Fruit fly (Drosophila melanogaster) whole organism, wandering third instar larva: Measurements from ENCODE around the gene CG15715.

Experiments used
- Abd-B ChIP-seq: fragments of >200 bp; optimal IDR thresholded peaks from 2 replicates; lab custom pipeline; 2017; ENCODE audit warnings: missing biosample characterization, missing genetic modification characterization
- CG32264 ChIP-seq: fragments of 200-800 bp; sonication (Bioruptor generic); optimal IDR thresholded peaks from 2 replicates; lab custom pipeline; 2016; ENCODE audit warnings: missing biosample characterization, missing genetic modification characterization
- CG9705 ChIP-seq: fragments of 200-800 bp; sonication (Bioruptor generic); optimal IDR thresholded peaks from 2 replicates; lab custom pipeline; 2018; ENCODE audit warnings: missing biosample characterization, mild to moderate bottlenecking, missing genetic modification characterization
- CrebA ChIP-seq: fragments of 200-800 bp; sonication (Bioruptor generic); optimal IDR thresholded peaks from 2 replicates; lab custom pipeline; 2016; ENCODE audit warnings: missing biosample characterization, mild to moderate bottlenecking, missing genetic modification characterization, borderline replicate concordance
- Dfd ChIP-seq: fragments of >200 bp; optimal IDR thresholded peaks from 2 replicates; lab custom pipeline; 2017; ENCODE audit warnings: missing biosample characterization, missing genetic modification characterization
- Dif ChIP-seq: fragments of 200-275, 200-300 bp; sonication (Bioruptor generic); optimal IDR thresholded peaks from 2 replicates; lab custom pipeline; 2018; ENCODE audit warnings: missing biosample characterization, missing genetic modification characterization; ENCODE audit not compliant: partially characterized antibody
- GATAd ChIP-seq: sonication (Bioruptor generic); optimal IDR thresholded peaks from 2 replicates; lab custom pipeline; 2016; ENCODE audit warnings: missing biosample characterization, missing genetic modification characterization
- HLH106 ChIP-seq: fragments of 200-800 bp; optimal IDR thresholded peaks from 3 replicates; lab custom pipeline; 2019; ENCODE audit warnings: missing biosample characterization, mild to moderate bottlenecking, missing genetic modification characterization, moderate library complexity
- Hnf4 ChIP-seq: fragments of 200-800 bp; sonication (Bioruptor generic); optimal IDR thresholded peaks from 2 replicates; lab custom pipeline; 2016; ENCODE audit warnings: missing biosample characterization, mild to moderate bottlenecking, missing genetic modification characterization
- Hr83 ChIP-seq: fragments of 200-300 bp; sonication (Bioruptor generic); optimal IDR thresholded peaks from 2 replicates; lab custom pipeline; 2016; ENCODE audit warnings: missing biosample characterization, mild to moderate bottlenecking, missing genetic modification characterization, moderate library complexity; ENCODE audit not compliant: poor library complexity, severe bottlenecking
- Jra ChIP-seq: sonication (Bioruptor generic); optimal IDR thresholded peaks from 2 replicates; lab custom pipeline; 2016; ENCODE audit warnings: missing biosample characterization, missing genetic modification characterization
- Mio ChIP-seq: sonication (Bioruptor generic); optimal IDR thresholded peaks from 2 replicates; lab custom pipeline; 2016; ENCODE audit warnings: missing biosample characterization, missing genetic modification characterization
- Myc ChIP-seq: fragments of >200 bp; optimal IDR thresholded peaks from 2 replicates; lab custom pipeline; 2017
- N ChIP-seq: fragments of >200 bp; optimal IDR thresholded peaks from 2 replicates; lab custom pipeline; 2018; ENCODE audit warnings: missing biosample characterization, missing external identifiers, missing genetic modification characterization
- Rel ChIP-seq, 2 experiments: fragments of 200-800 bp; sonication (Bioruptor generic) in 1 of 2; optimal IDR thresholded peaks; 2 replicates in 1 of 2; 3 replicates in 1 of 2; lab custom pipeline; 2016 to 2019; ENCODE audit warnings: mild to moderate bottlenecking in 2 of 2, missing biosample characterization in 2 of 2, missing genetic modification characterization in 2 of 2, moderate library complexity in 1 of 2
- Sp1 ChIP-seq: fragments of 200-800 bp; sonication (Bioruptor generic); optimal IDR thresholded peaks from 3 replicates; lab custom pipeline; 2019; ENCODE audit warnings: missing biosample characterization, mild to moderate bottlenecking, missing genetic modification characterization, moderate library complexity
- Vsx2 ChIP-seq: fragments of 200-300, 225-300 bp; sonication (Bioruptor generic); optimal IDR thresholded peaks from 2 replicates; lab custom pipeline; 2018; ENCODE audit warnings: missing biosample characterization, missing genetic modification characterization; ENCODE audit not compliant: partially characterized antibody
- brk ChIP-seq: fragments of 200-800 bp; sonication (Bioruptor generic); optimal IDR thresholded peaks from 2 replicates; lab custom pipeline; 2016; ENCODE audit warnings: missing biosample characterization, mild to moderate bottlenecking, missing genetic modification characterization
- dl ChIP-seq, 2 experiments: fragments of 175-275, 200-275 bp in 1 of 2; fragments of 200-275 bp in 1 of 2; sonication (Bioruptor generic); optimal IDR thresholded peaks; lab custom pipeline; 2018; ENCODE audit warnings: mild to moderate bottlenecking in 2 of 2, missing biosample characterization in 2 of 2, missing genetic modification characterization in 2 of 2, moderate library complexity in 2 of 2; ENCODE audit not compliant: partially characterized antibody in 2 of 2, insufficient read depth in 1 of 2
- dmrt93B ChIP-seq: fragments of 200-800 bp; sonication (Bioruptor generic); optimal IDR thresholded peaks from 2 replicates; lab custom pipeline; 2018; ENCODE audit warnings: missing biosample characterization, mild to moderate bottlenecking, missing genetic modification characterization
- dsf ChIP-seq: sonication (Bioruptor generic); optimal IDR thresholded peaks from 2 replicates; lab custom pipeline; 2016; ENCODE audit warnings: missing biosample characterization, missing genetic modification characterization, borderline replicate concordance
- ey ChIP-seq: fragments of 200-800 bp; sonication (Bioruptor generic); optimal IDR thresholded peaks from 2 replicates; lab custom pipeline; 2016; ENCODE audit warnings: missing biosample characterization, missing genetic modification characterization
- foxo ChIP-seq, 2 experiments: fragments of 200-800 bp; sonication (Bioruptor generic); optimal IDR thresholded peaks; 2 replicates in 1 of 2; 3 replicates in 1 of 2; lab custom pipeline; 2016 to 2017; ENCODE audit warnings: missing biosample characterization in 2 of 2, missing genetic modification characterization in 2 of 2
- fru ChIP-seq: fragments of 200-800 bp; sonication (Bioruptor generic); optimal IDR thresholded peaks from 3 replicates; lab custom pipeline; 2016; ENCODE audit warnings: missing biosample characterization, mild to moderate bottlenecking, missing genetic modification characterization
- h ChIP-seq: fragments of 200-800 bp; sonication (Bioruptor generic); optimal IDR thresholded peaks from 3 replicates; lab custom pipeline; 2016; ENCODE audit warnings: missing biosample characterization, mild to moderate bottlenecking, missing genetic modification characterization
- pan ChIP-seq: fragments of >200 bp; optimal IDR thresholded peaks from 2 replicates; lab custom pipeline; 2017
- psq ChIP-seq: fragments of 200-800 bp; sonication (Bioruptor generic); optimal IDR thresholded peaks from 3 replicates; lab custom pipeline; 2017; ENCODE audit warnings: missing biosample characterization, mild to moderate bottlenecking, missing genetic modification characterization, moderate library complexity
- rgr ChIP-seq: fragments of 200-800 bp; sonication (Bioruptor generic); optimal IDR thresholded peaks from 3 replicates; lab custom pipeline; 2016; ENCODE audit warnings: missing biosample characterization, mild to moderate bottlenecking, missing genetic modification characterization
- sage ChIP-seq: fragments of 200-800 bp; sonication (Bioruptor generic); optimal IDR thresholded peaks from 2 replicates; lab custom pipeline; 2016; ENCODE audit warnings: missing biosample characterization, mild to moderate bottlenecking, missing genetic modification characterization
- sv ChIP-seq: fragments of 200-800 bp; sonication (Bioruptor generic); optimal IDR thresholded peaks from 3 replicates; lab custom pipeline; 2016; ENCODE audit warnings: missing biosample characterization, missing genetic modification characterization
- tai ChIP-seq: sonication (Bioruptor generic); optimal IDR thresholded peaks from 2 replicates; lab custom pipeline; 2016; ENCODE audit warnings: missing biosample characterization, missing genetic modification characterization
- woc ChIP-seq: sonication (Bioruptor generic); optimal IDR thresholded peaks from 2 replicates; lab custom pipeline; 2016; ENCODE audit warnings: missing biosample characterization, mild to moderate bottlenecking, missing genetic modification characterization

The CG15715 gene

DNA sequence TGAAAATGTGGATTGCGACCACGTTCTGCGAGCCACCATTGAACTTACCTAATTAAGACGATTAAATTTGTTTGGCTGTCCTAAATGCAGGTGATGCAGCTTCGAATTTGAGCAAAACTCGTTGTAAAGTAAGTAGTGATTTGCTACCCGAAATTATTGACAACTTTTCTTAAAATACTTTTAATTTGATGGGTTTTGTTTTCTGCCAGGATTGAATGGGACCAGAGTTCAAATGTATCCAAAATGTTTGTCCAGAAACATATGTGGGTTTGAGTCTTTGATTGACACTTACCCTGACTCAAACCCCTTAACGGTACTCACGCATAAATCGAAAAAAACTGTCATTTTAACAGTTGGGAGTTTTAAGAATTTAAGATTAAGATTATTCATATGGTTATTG is at the start of gene CG15715:
TSS of gene CG15715 (minus strand) at position 274 of the 400 bp plus-strand sequence.
- TF ChIP-seq dmrt93B (GFP tag; lab: Kevin White, UChicago), result no peak

DNA sequence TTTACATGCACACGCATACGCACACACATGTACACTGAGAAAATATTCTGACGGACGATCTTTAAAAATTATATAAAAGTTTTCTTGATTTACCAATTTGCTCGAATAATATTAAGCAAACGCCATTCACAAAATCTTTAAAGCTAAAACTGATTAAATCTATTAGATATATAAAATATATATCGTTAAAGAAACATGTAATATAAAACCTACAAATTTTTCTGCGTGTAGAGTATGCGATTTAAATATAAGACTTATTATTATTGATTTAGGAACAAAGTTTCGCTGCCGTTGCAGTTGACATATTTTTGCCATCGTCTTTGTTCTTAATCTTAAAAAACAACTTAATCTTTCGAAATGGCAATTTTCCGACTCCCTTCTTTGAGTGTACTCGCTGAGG is 40.2 kb upstream of the CG15715 start:
- TF ChIP-seq fru (GFP tag; lab: Kevin White, UChicago) (no peak), rgr (GFP tag; lab: Kevin White, UChicago) (no peak), psq (GFP tag; lab: Kevin White, UChicago) (no peak), Jra (GFP tag; lab: Kevin White, UChicago) (no peak), h (GFP tag; lab: Kevin White, UChicago) (no peak), Rel (GFP tag; optimal IDR thresholded peaks at IDR 0.05; lab: Kevin White, UChicago) (no peak), Rel (tag; optimal IDR thresholded peaks at IDR 0.05; lab: Kevin White, UChicago) (no peak), Hr83 (GFP tag; lab: Kevin White, UChicago) (no peak), Myc (no peak), HLH106 (no peak), CG9705 (no peak), CG32264 (GFP tag; lab: Kevin White, UChicago) (no peak), pan (lab: Kevin White, UChicago) (no peak), woc (GFP tag; lab: Kevin White, UChicago) (no peak), brk (GFP tag; lab: Kevin White, UChicago) (no peak), Dif (GFP tag; lab: Kevin White, UChicago) (no peak)

- TF ChIP-seq Dfd (GFP tag; lab: Kevin White, UChicago), result peak; percentile 79
- TF ChIP-seq sv (GFP tag; lab: Kevin White, UChicago), result no peak
Observed at dm6 chr3L:15856035-15856434, 18.8 kb upstream of the CG15715 start.

- TF ChIP-seq woc (GFP tag; lab: Kevin White, UChicago) (peak; percentile 23), psq (GFP tag; lab: Kevin White, UChicago) (no peak), rgr (GFP tag; lab: Kevin White, UChicago) (no peak), dmrt93B (GFP tag; lab: Kevin White, UChicago) (peak; percentile 28), HLH106 (peak; percentile 18), Vsx2 (GFP tag; lab: Kevin White, UChicago) (no peak), foxo (GFP tag; optimal IDR thresholded peaks at IDR 0.05; lab: Kevin White, UChicago) (peak in 1 of 2 experiments; percentile 36), h (GFP tag; lab: Kevin White, UChicago) (peak; percentile 37), fru (GFP tag; lab: Kevin White, UChicago) (peak; percentile 42), sv (GFP tag; lab: Kevin White, UChicago) (no peak), sage (GFP tag; lab: Kevin White, UChicago) (no peak), Hnf4 (GFP tag; lab: Kevin White, UChicago) (no peak), GATAd (GFP tag; lab: Kevin White, UChicago) (no peak)
Observed at dm6 chr3L:15847655-15848054, 10.4 kb upstream of the CG15715 start.

DNA sequence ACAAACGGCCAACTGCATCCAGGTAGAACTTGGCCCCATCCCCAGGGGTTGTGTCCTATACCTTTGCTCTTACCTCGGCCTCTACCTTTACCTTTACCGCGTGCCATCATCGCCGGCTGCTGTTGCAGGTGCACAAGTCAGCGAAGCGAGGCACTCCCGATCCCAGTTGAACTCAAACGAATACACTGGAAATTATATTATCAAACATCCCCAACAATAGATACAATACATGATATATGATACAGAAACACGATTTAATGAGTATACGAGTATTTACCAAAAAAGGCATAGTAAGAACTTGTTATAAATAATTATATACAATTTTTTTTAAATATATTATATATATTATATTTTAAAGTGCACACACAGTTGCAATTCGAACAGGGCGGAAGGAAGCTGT is 9.9 kb upstream of the CG15715 start:
- peak; percentile 58 for TF ChIP-seq HLH106
- TF ChIP-seq sage (GFP tag; lab: Kevin White, UChicago), result no peak
- no peak for TF ChIP-seq Mio
- TF ChIP-seq tai (GFP tag; lab: Kevin White, UChicago), result no peak
- TF ChIP-seq dl (GFP tag; optimal IDR thresholded peaks at IDR 0.05; lab: Kevin White, UChicago; ENCODE audit: insufficient read depth in 1 of 2, partially characterized antibody in 2 of 2), result no peak
- TF ChIP-seq sv (GFP tag; lab: Kevin White, UChicago), result no peak
- peak; percentile 10 for TF ChIP-seq psq (GFP tag; lab: Kevin White, UChicago)
- no peak for TF ChIP-seq dsf (GFP tag; lab: Kevin White, UChicago)
- peak; percentile 34 for TF ChIP-seq Sp1 (GFP tag; lab: Kevin White, UChicago)

dm6 chr3L:15844577-15844976 is 7.3 kb upstream of the CG15715 start:
- no peak for TF ChIP-seq ey (GFP tag; lab: Kevin White, UChicago)
- no peak for TF ChIP-seq dsf (GFP tag; lab: Kevin White, UChicago)
- TF ChIP-seq HLH106, result no peak
- no peak for TF ChIP-seq Abd-B
- TF ChIP-seq fru (GFP tag; lab: Kevin White, UChicago), result no peak
- TF ChIP-seq sage (GFP tag; lab: Kevin White, UChicago), result no peak
- no peak for TF ChIP-seq Dif (GFP tag; lab: Kevin White, UChicago)
- TF ChIP-seq CrebA, result no peak
- TF ChIP-seq pan (lab: Kevin White, UChicago), result no peak
- no peak for TF ChIP-seq Jra (GFP tag; lab: Kevin White, UChicago)
- TF ChIP-seq psq (GFP tag; lab: Kevin White, UChicago), result no peak
- TF ChIP-seq dl (GFP tag; optimal IDR thresholded peaks at IDR 0.05; lab: Kevin White, UChicago; ENCODE audit: insufficient read depth in 1 of 2, partially characterized antibody in 2 of 2), result no peak
- no peak for TF ChIP-seq N (GFP tag; lab: Kevin White, UChicago)
